Fruit fly (Drosophila melanogaster): ENCODE data around the gene CG14130.

CG14130 gene

DNA sequence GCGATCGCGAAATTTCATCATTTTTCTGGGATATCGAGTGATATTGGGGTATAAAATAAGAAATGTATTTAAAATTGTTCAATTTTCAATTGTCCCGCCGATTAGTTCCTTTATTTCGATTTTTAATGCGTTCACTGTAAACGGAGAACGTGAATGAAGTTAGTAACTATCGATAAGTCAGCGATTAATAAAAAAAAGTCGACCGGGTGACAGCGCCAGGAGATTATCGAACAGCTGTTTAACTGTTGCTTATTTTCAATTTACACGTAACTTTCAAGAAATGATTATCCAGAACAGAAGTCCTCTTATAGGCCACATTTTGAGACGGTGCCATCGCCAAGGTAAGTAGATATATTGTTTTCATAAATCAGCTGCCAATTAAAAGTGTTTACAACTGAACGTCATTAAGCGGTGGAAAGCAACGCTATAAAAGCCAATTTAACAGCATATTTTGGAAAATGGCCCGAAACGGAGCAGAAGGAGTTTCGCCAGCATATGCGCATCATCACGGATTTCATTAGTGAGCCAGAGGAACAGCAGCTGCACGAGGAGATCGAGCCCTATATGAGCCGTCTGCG is at the start of gene CG14130:
TSS of gene CG14130 (plus strand) at position 225 of the 578 bp plus-strand sequence.
- no peak for TF ChIP-seq noc (tag; optimal IDR thresholded peaks at IDR 0.05)

DNA sequence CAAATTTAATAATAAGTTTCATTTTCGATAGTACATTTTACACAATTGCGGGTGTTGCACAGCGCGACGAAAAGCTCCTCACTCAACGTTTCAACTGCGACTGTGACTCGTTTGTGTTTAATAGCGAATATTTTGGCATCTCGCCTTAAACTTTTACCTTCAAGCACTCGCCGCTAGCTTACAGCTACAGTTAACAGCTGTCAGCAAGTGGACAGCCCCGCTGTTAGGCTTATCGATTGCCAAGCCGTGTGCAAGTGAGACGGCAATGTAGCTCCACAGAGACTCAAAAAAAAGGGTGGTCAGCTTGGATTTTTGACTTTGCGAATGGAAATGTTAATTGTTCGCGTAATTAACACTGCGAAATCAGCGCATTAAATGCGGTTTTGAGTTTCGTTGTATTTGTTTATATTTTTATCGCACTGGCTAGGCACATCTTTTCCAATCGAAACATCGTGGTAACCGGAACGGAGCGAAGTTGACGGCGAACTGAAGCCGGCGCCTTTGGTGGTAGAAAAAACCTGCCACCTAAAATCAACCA is 49.5 kb upstream of the CG14130 start, which contains the start of gene loaf:
TSS of gene loaf (minus strand) at position 488 of the 538 bp plus-strand sequence.
- no peak for TF ChIP-seq noc (tag; optimal IDR thresholded peaks at IDR 0.05)

DNA sequence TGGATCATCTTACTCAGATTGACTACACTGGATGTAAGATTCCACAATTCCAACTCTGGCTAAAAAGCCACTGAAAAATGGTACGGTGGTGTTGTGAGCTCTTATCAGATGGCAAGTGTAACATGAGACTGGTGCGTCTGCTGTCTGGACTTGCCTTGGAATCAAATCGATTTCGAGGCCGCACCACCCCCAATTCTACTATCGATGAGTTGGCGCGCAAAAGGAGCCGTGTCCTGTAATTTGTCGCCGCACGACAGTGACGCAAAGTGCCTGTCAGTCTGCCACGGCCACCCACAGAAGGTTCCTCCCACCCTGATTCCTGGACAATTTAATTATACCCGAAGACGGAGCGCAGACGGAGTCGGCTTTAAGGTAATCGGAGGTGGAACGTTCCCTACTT is 48.7 kb upstream of the CG14130 start:
- TF ChIP-seq noc (tag; optimal IDR thresholded peaks at IDR 0.05), result no peak

DNA sequence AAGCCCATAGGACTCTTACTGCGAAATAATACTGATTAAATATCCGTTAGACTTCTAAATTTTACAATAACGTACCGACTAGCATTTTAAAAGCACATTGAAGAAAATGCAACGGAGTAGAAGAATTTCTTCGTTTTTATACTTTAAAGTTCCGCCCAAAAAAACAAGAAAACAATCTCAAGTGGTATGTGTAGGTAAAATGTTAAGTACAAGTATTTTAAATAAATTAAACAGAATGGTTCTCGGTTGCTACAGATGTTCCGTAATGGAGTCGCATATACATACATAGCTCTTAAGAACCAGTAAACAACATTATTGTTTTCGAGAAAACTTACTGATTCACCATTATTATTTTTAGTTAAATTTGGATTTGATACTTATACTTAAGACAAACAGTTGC is 43.2 kb upstream of the CG14130 start, which contains the start of gene Muc68D:
TSS of gene Muc68D (minus strand) at position 101 of the 400 bp plus-strand sequence.
- TF ChIP-seq noc (tag; optimal IDR thresholded peaks at IDR 0.05), result no peak

DNA sequence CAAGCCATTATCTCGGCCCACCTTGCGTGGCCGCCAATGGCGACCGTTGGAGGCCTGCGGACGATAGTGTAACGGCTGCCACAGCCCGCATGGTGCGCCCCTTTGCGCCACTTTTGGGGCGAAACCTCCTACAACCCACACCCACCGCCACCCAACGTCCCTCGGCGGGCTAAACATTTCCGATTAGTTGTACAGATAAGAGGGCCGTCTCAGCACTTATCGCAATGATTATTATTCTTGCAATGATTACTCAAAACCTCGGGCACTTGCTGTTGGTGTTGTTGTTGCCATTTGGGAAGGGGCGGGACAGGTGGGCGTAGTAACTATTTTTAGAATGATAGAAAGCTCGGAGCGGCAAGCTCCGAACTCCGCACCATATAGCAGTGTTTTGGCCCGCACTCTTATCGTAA is 42.6 kb upstream of the CG14130 start:
- peak; percentile 20 for TF ChIP-seq noc (tag; optimal IDR thresholded peaks at IDR 0.05)

DNA sequence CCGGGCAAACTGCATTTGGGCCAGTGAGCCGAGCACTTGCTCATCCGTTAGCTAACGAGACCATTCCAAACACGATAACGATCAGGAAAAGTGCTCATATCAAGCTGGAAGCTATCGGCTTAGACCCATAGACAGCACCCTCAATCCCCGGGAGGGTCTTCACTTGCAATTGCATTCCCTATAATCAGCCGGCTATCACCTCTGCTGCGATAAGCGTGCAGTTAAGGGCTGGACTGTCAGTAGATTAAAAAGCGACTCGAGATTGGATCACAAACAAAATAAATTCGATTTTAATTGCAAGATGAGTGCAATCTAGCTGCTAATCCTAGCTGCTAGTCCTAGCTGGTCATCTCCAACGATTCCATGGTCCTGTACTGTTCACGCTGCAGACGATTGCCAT is 41.4 kb upstream of the CG14130 start:
- TF ChIP-seq noc (tag; optimal IDR thresholded peaks at IDR 0.05), result no peak

DNA sequence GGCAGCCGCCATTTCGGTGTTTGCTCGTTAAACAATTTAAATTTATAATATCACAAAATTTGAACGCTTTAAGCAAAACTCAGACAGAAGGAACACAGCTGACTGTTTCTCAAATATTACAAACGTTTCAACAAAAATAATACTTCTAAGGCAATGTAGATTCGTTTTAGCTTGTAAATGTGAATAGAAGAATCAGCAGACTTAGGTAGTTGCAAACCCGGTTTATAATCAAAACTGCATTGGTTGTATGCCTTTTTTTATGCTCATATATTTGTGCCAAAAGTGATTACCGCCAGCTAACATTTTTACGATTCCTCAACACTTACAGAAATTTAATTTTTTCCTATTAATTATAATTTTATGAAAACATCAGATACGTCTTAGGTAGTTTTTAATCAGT is 40.8 kb upstream of the CG14130 start, which contains the start of gene Tim13:
TSS of gene Tim13 (minus strand) at position 101 of the 400 bp plus-strand sequence.
- no peak for TF ChIP-seq noc (tag; optimal IDR thresholded peaks at IDR 0.05)

DNA sequence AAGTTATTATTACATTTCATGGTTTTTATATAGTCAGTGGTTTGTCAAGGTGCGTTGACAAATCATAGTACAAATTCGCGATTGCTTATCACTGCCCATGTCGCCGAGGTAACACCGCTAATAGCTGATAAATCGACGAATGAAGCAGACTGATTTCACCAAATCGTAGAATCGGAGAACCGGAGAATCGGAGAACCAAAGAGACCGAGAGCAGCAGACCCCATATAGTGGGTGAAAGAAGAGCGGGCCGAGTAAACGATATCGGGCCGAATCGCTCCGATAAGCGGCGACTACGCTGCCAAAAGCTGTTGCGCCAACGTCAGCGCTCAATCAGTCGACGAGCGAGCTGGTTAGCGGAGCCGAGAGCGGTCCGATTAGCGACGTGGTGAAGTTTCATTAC is 38.5 kb upstream of the CG14130 start, which contains the start of gene CG14131:
TSS of gene CG14131 (plus strand) at position 343 of the 400 bp plus-strand sequence.
- no peak for TF ChIP-seq noc (tag; optimal IDR thresholded peaks at IDR 0.05)

DNA sequence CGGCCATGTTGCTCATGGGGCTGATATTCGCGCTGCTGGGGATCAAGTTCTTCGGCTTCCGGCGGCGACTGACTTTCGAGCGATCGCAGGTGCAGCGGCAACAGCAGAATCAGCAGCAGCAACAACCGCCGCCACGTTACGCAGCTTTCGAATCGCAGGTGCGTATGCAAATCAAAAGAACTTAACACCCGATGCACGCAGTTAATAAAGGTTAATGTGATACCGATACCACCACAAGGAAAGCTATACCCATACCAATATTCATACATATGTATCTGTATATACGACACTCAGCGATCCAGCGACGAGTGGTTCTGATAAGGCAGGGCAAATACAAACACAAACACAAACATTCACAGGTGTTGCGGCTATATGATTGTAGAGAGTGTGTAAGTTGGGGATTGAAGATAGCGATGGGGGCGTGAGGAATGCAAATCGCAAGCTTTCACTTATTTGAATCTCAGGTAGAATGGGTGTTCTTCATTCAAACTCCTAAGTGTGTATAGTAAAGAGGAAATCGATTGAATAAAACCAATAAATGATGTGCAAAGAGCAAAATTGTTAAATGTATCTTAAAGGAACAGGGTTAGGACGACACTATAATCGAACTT is 37.8 kb upstream of the CG14130 start:
- no peak for TF ChIP-seq noc (tag; optimal IDR thresholded peaks at IDR 0.05)

DNA sequence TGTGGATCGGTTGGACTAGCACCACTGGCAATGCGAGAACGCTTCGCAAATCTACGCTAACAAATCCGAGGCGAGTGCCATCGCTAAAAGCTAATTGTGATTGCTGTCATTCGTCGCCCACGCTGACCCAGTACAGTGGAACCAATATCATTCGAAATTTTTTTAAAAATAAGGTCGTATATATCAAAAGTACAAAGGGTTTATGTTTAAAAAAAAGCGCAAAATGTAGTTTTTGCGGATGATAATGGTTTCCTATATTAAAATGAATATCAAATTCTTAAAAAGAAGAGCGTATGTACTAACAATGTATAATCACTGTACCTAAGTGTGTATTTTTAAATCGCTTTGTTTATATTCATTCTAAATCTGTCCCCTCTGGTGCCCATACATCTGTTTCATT is 30.0 kb upstream of the CG14130 start:
- peak; percentile 78 for TF ChIP-seq noc (tag; optimal IDR thresholded peaks at IDR 0.05)

DNA sequence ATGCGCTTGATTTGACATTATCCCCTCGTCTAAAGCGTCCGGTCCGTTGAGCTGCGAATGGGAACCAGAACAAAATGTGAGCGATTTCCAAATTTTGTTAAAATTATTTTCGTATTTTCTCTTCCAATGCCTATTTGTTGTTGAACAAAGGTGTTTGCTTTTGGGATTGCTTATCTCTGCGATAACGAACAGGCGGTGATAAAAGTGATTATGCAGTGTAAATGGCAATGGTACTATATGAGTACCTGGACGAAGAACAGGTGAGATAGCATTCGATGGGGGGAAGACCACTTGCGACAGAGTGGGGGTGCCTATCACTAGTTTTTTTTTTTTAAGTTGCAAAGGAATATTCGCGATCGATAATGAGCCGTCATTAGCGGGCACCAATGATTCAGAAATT is 27.0 kb upstream of the CG14130 start:
- no peak for TF ChIP-seq noc (tag; optimal IDR thresholded peaks at IDR 0.05)

DNA sequence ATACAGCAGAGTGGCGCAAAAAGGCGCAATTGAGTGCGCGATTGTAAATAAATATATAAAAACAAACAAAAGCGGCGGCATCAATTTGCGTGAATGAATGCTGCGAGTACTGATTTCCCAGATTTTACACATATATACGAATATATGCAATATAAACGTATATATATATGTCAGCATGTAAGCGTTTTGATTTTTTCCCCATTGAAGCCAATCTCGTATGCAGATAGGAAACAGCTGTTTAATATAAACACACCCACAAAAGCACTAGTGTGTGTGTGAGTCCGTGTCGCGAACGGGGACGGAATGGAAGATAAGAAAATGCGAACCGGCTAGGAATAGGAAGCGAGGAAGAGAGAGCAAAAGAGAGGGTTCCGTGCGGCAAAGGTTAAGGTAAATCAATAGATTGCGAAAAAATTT is 26.3 kb upstream of the CG14130 start:
- TF ChIP-seq noc (tag; optimal IDR thresholded peaks at IDR 0.05), result peak; percentile 29

DNA sequence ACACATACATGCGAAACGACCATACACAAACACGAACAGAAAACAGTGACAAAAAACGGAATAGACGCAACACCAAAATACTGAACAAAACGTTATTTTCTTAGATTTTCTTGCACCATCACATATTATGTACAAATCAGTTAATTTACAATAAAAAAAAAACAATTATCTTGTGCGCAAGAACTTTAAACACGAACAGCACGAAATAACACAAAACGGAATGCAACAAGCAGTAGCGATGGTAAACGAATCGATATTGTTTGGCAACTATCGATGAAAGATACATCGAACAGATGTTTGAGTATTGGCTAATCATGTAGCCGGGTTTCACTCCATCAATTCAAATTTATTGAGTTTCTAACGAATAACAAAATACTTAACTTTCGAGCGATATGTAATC is 25.5 kb upstream of the CG14130 start, which contains the start of gene Pi3K68D:
TSS of gene Pi3K68D (minus strand) at position 241 of the 400 bp plus-strand sequence.
- no peak for TF ChIP-seq noc (tag; optimal IDR thresholded peaks at IDR 0.05)

DNA sequence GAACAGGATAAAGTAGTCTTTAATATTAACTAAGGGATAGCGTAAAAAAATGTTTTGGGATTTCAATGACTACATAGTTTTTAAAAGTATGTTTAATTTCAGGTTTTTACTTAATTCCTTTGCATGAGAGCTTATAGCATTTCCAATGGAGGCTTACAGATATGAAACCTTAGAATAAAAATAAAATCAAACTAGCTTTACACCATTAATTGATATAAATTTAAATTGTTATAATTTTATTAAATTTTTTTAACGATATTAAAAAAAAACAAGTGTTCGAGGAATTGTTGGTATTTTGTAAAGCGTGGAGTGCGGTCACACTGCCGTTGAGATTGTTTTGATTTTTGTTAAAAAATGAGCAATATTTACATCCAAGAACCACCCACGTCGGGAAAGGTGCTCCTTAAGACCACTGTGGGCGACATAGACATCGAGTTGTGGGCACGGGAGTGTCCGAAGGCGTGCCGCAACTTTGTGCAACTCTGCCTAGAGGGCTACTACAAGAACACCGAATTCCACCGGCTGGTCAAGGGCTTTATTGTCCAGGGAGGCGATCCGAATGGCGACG is 21.9 kb upstream of the CG14130 start, which contains the start of the genes twy and CG10907:
TSS of gene twy (minus strand) at position 51 of the 568 bp plus-strand sequence.
TSS of gene CG10907 (plus strand) at position 282 of the 568 bp plus-strand sequence.
- no peak for TF ChIP-seq noc (tag; optimal IDR thresholded peaks at IDR 0.05)

DNA sequence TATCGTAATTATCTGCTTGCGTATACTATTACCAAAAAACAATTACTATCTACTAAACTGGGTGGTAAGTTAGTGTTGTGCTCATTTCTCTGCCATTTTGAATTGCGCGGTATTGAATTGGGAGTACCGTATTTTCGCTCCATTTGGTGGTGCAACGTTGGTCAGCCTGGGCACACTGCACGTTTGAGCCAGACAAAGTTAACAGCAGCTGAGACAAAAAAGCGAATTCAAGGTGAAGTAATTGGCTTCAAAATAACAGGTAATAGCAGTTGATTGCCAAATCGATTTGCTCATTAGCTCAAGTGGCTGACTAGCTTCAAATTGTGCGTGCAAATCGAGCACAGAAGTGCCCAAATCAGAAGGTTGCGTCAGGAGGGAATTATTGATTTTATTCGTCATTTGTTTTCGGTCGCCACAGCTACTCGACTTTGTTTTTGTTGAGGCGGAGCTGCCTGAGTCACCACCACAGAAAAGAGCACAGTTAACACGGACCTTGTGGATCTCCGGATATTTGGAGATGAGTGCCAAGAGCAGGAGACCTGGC is 19.7 kb upstream of the CG14130 start, which contains the start of gene Klp68D:
TSS of gene Klp68D (plus strand) at position 175 of the 544 bp plus-strand sequence.
- no peak for TF ChIP-seq noc (tag; optimal IDR thresholded peaks at IDR 0.05)

DNA sequence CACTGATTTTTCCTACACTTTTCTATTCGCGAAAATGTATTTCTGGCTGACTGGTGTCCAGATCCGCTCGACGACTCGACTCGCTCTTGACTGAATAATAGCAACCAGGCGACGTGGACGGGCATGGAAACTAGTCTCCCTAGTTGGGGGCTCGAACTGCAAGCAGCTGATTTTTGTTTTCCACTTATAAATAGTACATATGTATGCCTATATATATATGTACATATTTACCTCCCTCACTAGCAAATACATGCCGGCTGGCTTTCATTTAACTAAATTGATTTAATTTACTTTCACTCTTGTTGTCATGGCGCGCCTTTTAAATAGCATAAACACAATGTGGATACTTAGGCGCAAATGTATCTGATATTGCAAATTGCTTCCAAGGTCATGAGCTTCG is 14.5 kb upstream of the CG14130 start, which contains the start of gene Gcat:
TSS of gene Gcat (minus strand) at position 101 of the 400 bp plus-strand sequence.
- no peak for TF ChIP-seq noc (tag; optimal IDR thresholded peaks at IDR 0.05)
